Worm (Caenorhabditis elegans): Measurements from ENCODE around the gene srh-17.
A peak's percentile ranks its signal among the peaks of the same experiment; 100 is the strongest.

srh-17 gene

ce11 chrV:14687106-14687964 is 26.2 kb downstream of the srh-17 start (continued):
- TF ChIP-seq rec-8 (tag; optimal IDR thresholded peaks at IDR 0.05), result no peak
- TF ChIP-seq Y79H2A.3 (GFP tag; conservative IDR thresholded peaks at IDR 0.05), result no peak
- TF ChIP-seq hlh-26 (GFP tag; conservative IDR thresholded peaks at IDR 0.05), result no peak
- no peak for TF ChIP-seq ceh-91 (GFP tag; IDR thresholded peaks at IDR 0.05)
- peak; percentile 17; the same call in 1 of the 2 replicates for TF ChIP-seq ztf-6 (GFP tag; IDR thresholded peaks at IDR 0.05)
- TF ChIP-seq lin-26 (GFP tag; IDR thresholded peaks at IDR 0.05), result no peak
- TF ChIP-seq zfh-2 (GFP tag; conservative IDR thresholded peaks at IDR 0.05), result 0 out of 2 replicates have a peak, but pooled peaks have one; percentile 54
- no peak for TF ChIP-seq lin-54 (GFP tag; optimal IDR thresholded peaks at IDR 0.05)
- no peak; the same call in none of the 2 replicates for TF ChIP-seq K11D2.4 (GFP tag; IDR thresholded peaks at IDR 0.05)
- TF ChIP-seq B0336.3 (GFP tag; IDR thresholded peaks at IDR 0.05), result peak; percentile 5
- TF ChIP-seq madf-6 (GFP tag; IDR thresholded peaks at IDR 0.05), result peak; percentile 5; the same call in 1 of the 2 replicates
- TF ChIP-seq mcd-1 (GFP tag; IDR thresholded peaks at IDR 0.05), result peak; percentile 40; the same call in 1 of the 2 replicates
- no peak for TF ChIP-seq athp-1 (tag; optimal IDR thresholded peaks at IDR 0.05)
- 0 out of 2 replicates have a peak, but pooled peaks have one; percentile 15 for TF ChIP-seq bed-1 (GFP tag; IDR thresholded peaks at IDR 0.05)
- peak; percentile 28; the same call in 1 of the 2 replicates for TF ChIP-seq Y53G8AR.9 (GFP tag; conservative IDR thresholded peaks at IDR 0.05)
- TF ChIP-seq egrh-3 (GFP tag; IDR thresholded peaks at IDR 0.05), result no peak
- TF ChIP-seq snpc-4 (GFP tag; optimal IDR thresholded peaks at IDR 0.05), result no peak
- peak in 1 of 4 experiments; percentile 30 for TF ChIP-seq snpc-4 (tag; optimal IDR thresholded peaks at IDR 0.05)
- TF ChIP-seq nfya-1 (tag; optimal IDR thresholded peaks at IDR 0.05; ENCODE audit: borderline replicate concordance, insufficient read depth), result no peak
- peak; percentile 65 for TF ChIP-seq ama-1 (optimal IDR thresholded peaks at IDR 0.05)
- no peak for TF ChIP-seq ama-1 (GFP tag; optimal IDR thresholded peaks at IDR 0.05)
- TF ChIP-seq lin-40 (tag; optimal IDR thresholded peaks at IDR 0.05), result no peak
- peak; percentile 7; the same call in 1 of the 2 replicates for TF ChIP-seq nfyb-1 (GFP tag; IDR thresholded peaks at IDR 0.05)
- TF ChIP-seq F52B5.7 (tag; optimal IDR thresholded peaks at IDR 0.05), result no peak
- no peak for TF ChIP-seq sea-2 (GFP tag; IDR thresholded peaks at IDR 0.05)
- no peak for TF ChIP-seq ZK185.1 (tag; optimal IDR thresholded peaks at IDR 0.05; ENCODE audit: poor library complexity, severe bottlenecking)
- no peak for TF ChIP-seq hmg-20 (GFP tag; IDR thresholded peaks at IDR 0.05)
- no peak for TF ChIP-seq ztf-18 (tag; optimal IDR thresholded peaks at IDR 0.05)
- TF ChIP-seq Y95B8A.8 (GFP tag; IDR thresholded peaks at IDR 0.05), result peak; percentile 7; the same call in 1 of the 2 replicates
- TF ChIP-seq die-1 (tag; optimal IDR thresholded peaks at IDR 0.05), result no peak
- TF ChIP-seq pha-4 (tag; optimal IDR thresholded peaks at IDR 0.05), result no peak
- no peak for TF ChIP-seq B0019.2 (GFP tag; conservative IDR thresholded peaks at IDR 0.05)
- peak; percentile 66 for TF ChIP-seq hsf-1 (GFP tag; IDR thresholded peaks at IDR 0.05)
- peak; percentile 26 for TF ChIP-seq snpc-3.4 (tag; optimal IDR thresholded peaks at IDR 0.05)
- no peak for TF ChIP-seq lag-1 (GFP tag; IDR thresholded peaks at IDR 0.05)

- TF ChIP-seq cebp-2 (GFP tag; IDR thresholded peaks at IDR 0.05) (0 out of 2 replicates have a peak, but pooled peaks have one; percentile 40), ceh-58 (GFP tag; IDR thresholded peaks at IDR 0.05) (no peak), zim-3 (tag; optimal IDR thresholded peaks at IDR 0.05) (peak; percentile 50), mxl-1 (tag; optimal IDR thresholded peaks at IDR 0.05) (no peak), F33H1.4 (GFP tag; IDR thresholded peaks at IDR 0.05) (peak; percentile 36; the same call in 1 of the 2 replicates), K12H6.12 (tag; optimal IDR thresholded peaks at IDR 0.05) (peak; percentile 39), somi-1 (GFP tag; optimal IDR thresholded peaks at IDR 0.05) (peak; percentile 26), rcor-1 (GFP tag; IDR thresholded peaks at IDR 0.05) (peak; percentile 30), tbx-9 (tag; optimal IDR thresholded peaks at IDR 0.05; ENCODE audit: borderline replicate concordance) (no peak), F23B12.7 (tag; optimal IDR thresholded peaks at IDR 0.05; ENCODE audit: insufficient read depth) (peak; percentile 44), hmg-1.2 (GFP tag; IDR thresholded peaks at IDR 0.05) (peak; percentile 36; the same call in 1 of the 2 replicates), lin-54 (GFP tag; optimal IDR thresholded peaks at IDR 0.05) (peak; percentile 64)
Measured at ce11 chrV:14688097-14688912, 27.2 kb downstream of the srh-17 start, which contains the start of gene C47E8.11. Gene C47E8.11, plus strand, starts transcription at chrV:14688616.
